Worm (Caenorhabditis elegans): ENCODE data around the gene ZK899.3.
A peak's percentile ranks its signal among the peaks of the same experiment; 100 is the strongest.

The ZK899.3 gene

ce11 chrX:9483754-9484153 lies 30.8 kb downstream of the ZK899.3 start:
- no peak for TF ChIP-seq zip-5 (tag; optimal IDR thresholded peaks at IDR 0.05)
- no peak for TF ChIP-seq ceh-9 (tag; optimal IDR thresholded peaks at IDR 0.05)
- no peak for TF ChIP-seq fkh-6 (tag; optimal IDR thresholded peaks at IDR 0.05)
- no peak for TF ChIP-seq nhr-232 (tag; optimal IDR thresholded peaks at IDR 0.05)
- no peak for TF ChIP-seq unc-55 (GFP tag; optimal IDR thresholded peaks at IDR 0.05)
- no peak for TF ChIP-seq C38D4.7 (GFP tag; optimal IDR thresholded peaks at IDR 0.05)

- TF ChIP-seq hlh-13 (GFP tag; optimal IDR thresholded peaks at IDR 0.05) = no peak
- TF ChIP-seq C38D4.7 (GFP tag; optimal IDR thresholded peaks at IDR 0.05) = no peak
- no peak for TF ChIP-seq unc-55 (GFP tag; optimal IDR thresholded peaks at IDR 0.05)
- TF ChIP-seq lin-11 (tag; optimal IDR thresholded peaks at IDR 0.05) = no peak
- TF ChIP-seq pax-1 (tag; optimal IDR thresholded peaks at IDR 0.05) = no peak
Measured at ce11 chrX:9486160-9486559, 33.2 kb downstream of the ZK899.3 start.

ce11 chrX:9489578-9489977 lies 36.6 kb downstream of the ZK899.3 start:
- TF ChIP-seq pag-3 (tag; optimal IDR thresholded peaks at IDR 0.05; ENCODE audit: borderline replicate concordance) = no peak
- no peak for TF ChIP-seq pat-9 (tag; optimal IDR thresholded peaks at IDR 0.05)
- no peak for TF ChIP-seq lim-6 (tag; optimal IDR thresholded peaks at IDR 0.05)
- no peak for TF ChIP-seq K02D7.2 (tag; optimal IDR thresholded peaks at IDR 0.05)
- TF ChIP-seq hlh-13 (GFP tag; optimal IDR thresholded peaks at IDR 0.05) = no peak
- TF ChIP-seq nfya-1 (tag; optimal IDR thresholded peaks at IDR 0.05) = no peak

- TF ChIP-seq lin-11 (tag; optimal IDR thresholded peaks at IDR 0.05) (no peak), npax-4 (tag; optimal IDR thresholded peaks at IDR 0.05) (no peak), hlh-30 (tag; optimal IDR thresholded peaks at IDR 0.05; ENCODE audit: insufficient read depth) (no peak), syd-9 (tag; optimal IDR thresholded peaks at IDR 0.05) (no peak), C08G9.2 (tag; optimal IDR thresholded peaks at IDR 0.05) (no peak), eyg-1 (tag; optimal IDR thresholded peaks at IDR 0.05) (no peak)
Measured at ce11 chrX:9491439-9491838, 38.5 kb downstream of the ZK899.3 start.

ce11 chrX:9494661-9495060 lies 41.7 kb downstream of the ZK899.3 start:
- TF ChIP-seq rnt-1 (tag; optimal IDR thresholded peaks at IDR 0.05) (peak; percentile 24), ztf-16 (tag; optimal IDR thresholded peaks at IDR 0.05) (no peak), pha-2 (tag; optimal IDR thresholded peaks at IDR 0.05) (peak; percentile 46), unc-86 (tag; optimal IDR thresholded peaks at IDR 0.05) (no peak), sdc-2 (tag; optimal IDR thresholded peaks at IDR 0.05) (no peak), tbx-2 (tag; optimal IDR thresholded peaks at IDR 0.05) (peak; percentile 1), pqm-1 (tag; optimal IDR thresholded peaks at IDR 0.05) (no peak), lim-6 (tag; optimal IDR thresholded peaks at IDR 0.05) (no peak), lin-11 (tag; optimal IDR thresholded peaks at IDR 0.05) (no peak), gmeb-2 (tag; optimal IDR thresholded peaks at IDR 0.05) (no peak), sox-4 (tag; optimal IDR thresholded peaks at IDR 0.05) (no peak), ceh-48 (tag; optimal IDR thresholded peaks at IDR 0.05) (no peak), hlh-6 (tag; optimal IDR thresholded peaks at IDR 0.05) (peak; percentile 49), fkh-10 (GFP tag; optimal IDR thresholded peaks at IDR 0.05) (no peak), K09A11.1 (tag; optimal IDR thresholded peaks at IDR 0.05; ENCODE audit: insufficient read depth) (no peak), zip-5 (tag; optimal IDR thresholded peaks at IDR 0.05) (no peak)

- no peak for TF ChIP-seq ceh-6 (GFP tag; optimal IDR thresholded peaks at IDR 0.05)
- no peak for TF ChIP-seq lin-11 (tag; optimal IDR thresholded peaks at IDR 0.05)
- no peak for TF ChIP-seq ttx-3 (tag; optimal IDR thresholded peaks at IDR 0.05)
- TF ChIP-seq gmeb-2 (tag; optimal IDR thresholded peaks at IDR 0.05) = no peak
- no peak for TF ChIP-seq fkh-10 (GFP tag; optimal IDR thresholded peaks at IDR 0.05)
- TF ChIP-seq rnt-1 (tag; optimal IDR thresholded peaks at IDR 0.05) = no peak
- no peak for TF ChIP-seq pax-1 (tag; optimal IDR thresholded peaks at IDR 0.05)
- no peak for TF ChIP-seq elt-4 (tag; optimal IDR thresholded peaks at IDR 0.05)
- no peak for TF ChIP-seq hlh-30 (tag; optimal IDR thresholded peaks at IDR 0.05; ENCODE audit: insufficient read depth)
- TF ChIP-seq ceh-2 (tag; optimal IDR thresholded peaks at IDR 0.05) = no peak
- TF ChIP-seq pqm-1 (tag; optimal IDR thresholded peaks at IDR 0.05) = no peak
- TF ChIP-seq madf-2 (tag; optimal IDR thresholded peaks at IDR 0.05) = no peak
- no peak for TF ChIP-seq tbx-7 (tag; optimal IDR thresholded peaks at IDR 0.05)
- TF ChIP-seq hlh-6 (tag; optimal IDR thresholded peaks at IDR 0.05) = no peak
- TF ChIP-seq unc-42 (tag; optimal IDR thresholded peaks at IDR 0.05) = no peak
- TF ChIP-seq ceh-14 (tag; optimal IDR thresholded peaks at IDR 0.05) = no peak
- TF ChIP-seq ets-4 (tag; optimal IDR thresholded peaks at IDR 0.05) = no peak
- TF ChIP-seq C08G9.2 (tag; optimal IDR thresholded peaks at IDR 0.05) = no peak
- TF ChIP-seq hlh-8 (tag; optimal IDR thresholded peaks at IDR 0.05) = no peak
- TF ChIP-seq ceh-24 (tag; optimal IDR thresholded peaks at IDR 0.05) = no peak
Measured at ce11 chrX:9499355-9499754, 46.4 kb downstream of the ZK899.3 start.

Data from whole organism, late embryonic.